Fruit fly (Drosophila melanogaster) whole organism, wandering third instar larva: ENCODE results near the gene CheB38a.

Source experiments
- Dfd ChIP-seq: fragments of >200 bp; optimal IDR thresholded peaks from 2 replicates; lab custom pipeline; 2017; ENCODE audit warnings: missing biosample characterization, missing genetic modification characterization
- Hr83 ChIP-seq: fragments of 200-300 bp; sonication (Bioruptor generic); optimal IDR thresholded peaks from 2 replicates; lab custom pipeline; 2016; ENCODE audit warnings: missing biosample characterization, mild to moderate bottlenecking, missing genetic modification characterization, moderate library complexity; ENCODE audit not compliant: poor library complexity, severe bottlenecking
- dsf ChIP-seq: sonication (Bioruptor generic); optimal IDR thresholded peaks from 2 replicates; lab custom pipeline; 2016; ENCODE audit warnings: missing biosample characterization, missing genetic modification characterization, borderline replicate concordance
- woc ChIP-seq: sonication (Bioruptor generic); optimal IDR thresholded peaks from 2 replicates; lab custom pipeline; 2016; ENCODE audit warnings: missing biosample characterization, mild to moderate bottlenecking, missing genetic modification characterization

- TF ChIP-seq woc (no peak), dsf (GFP tag; lab: Kevin White, UChicago) (no peak), Dfd (GFP tag; lab: Kevin White, UChicago) (no peak), Hr83 (no peak)
These were observed 3.1 kb upstream of the CheB38a start for dm6 chr2L:20821249-20822024.
